Fruit fly (Drosophila melanogaster) whole organism: ENCODE results near the gene CG33107.

Experiments used
- CG8478 ChIP-seq: fragments of >200 bp; optimal IDR thresholded peaks from 2 replicates; lab custom pipeline; 2018; ENCODE audit warnings: inconsistent platforms
- pan ChIP-seq: fragments of >200 bp; optimal IDR thresholded peaks from 2 replicates; lab custom pipeline; 2017
- usp ChIP-seq: fragments of >200 bp; optimal IDR thresholded peaks from 2 replicates; lab custom pipeline; 2017; ENCODE audit warnings: missing biosample characterization, missing genetic modification characterization, mixed read lengths

- TF ChIP-seq CG8478 (lab: Kevin White, UChicago) = no peak
- no peak for TF ChIP-seq usp (GFP tag; lab: Kevin White, UChicago)
- TF ChIP-seq pan (lab: Kevin White, UChicago) = no peak
These were observed 44.7 kb upstream of the CG33107 start for dm6 chr3R:22629174-22629573.
